Worm (Caenorhabditis elegans) whole organism, L2 larva: Measurements from ENCODE around the gene alx-1.
A peak's percentile ranks its signal among the peaks of the same experiment; 100 is the strongest.

Experiments
- C34F6.9 ChIP-seq: fragments of 150-350 bp; optimal IDR thresholded peaks from 2 replicates; lab custom pipeline; 2014; ENCODE audit warnings: missing biosample characterization, missing genetic modification characterization
- F13H6.1 ChIP-seq: sonication (generic microtip); optimal IDR thresholded peaks from 2 replicates; lab custom pipeline; 2016; ENCODE audit warnings: missing genetic modification characterization, missing compliant biosample characterization
- R02D3.7 ChIP-seq: fragments of 150-350 bp; optimal IDR thresholded peaks from 2 replicates; lab custom pipeline; 2014; ENCODE audit warnings: missing biosample characterization, missing genetic modification characterization
- Y55F3AM.14 ChIP-seq: fragments of 200-800 bp; sonication (Bioruptor generic); optimal IDR thresholded peaks from 2 replicates; lab custom pipeline; 2018; ENCODE audit warnings: mild to moderate bottlenecking, missing genetic modification characterization, missing compliant biosample characterization
- ZK546.5 ChIP-seq: sonication (generic microtip); optimal IDR thresholded peaks from 2 replicates; lab custom pipeline; 2017; ENCODE audit warnings: missing biosample characterization, missing genetic modification characterization
- alr-1 ChIP-seq: fragments of 150-350 bp; optimal IDR thresholded peaks from 2 replicates; lab custom pipeline; 2014; ENCODE audit warnings: missing biosample characterization, missing genetic modification characterization
- aly-2 ChIP-seq: fragments of 150-350 bp; optimal IDR thresholded peaks from 2 replicates; lab custom pipeline; 2014; ENCODE audit warnings: missing biosample characterization, missing genetic modification characterization
- ama-1 ChIP-seq: fragments of 150-350 bp; optimal IDR thresholded peaks from 2 replicates; lab custom pipeline; 2018; ENCODE audit warnings: inconsistent platforms
- blmp-1 ChIP-seq: sonication (generic microtip); optimal IDR thresholded peaks from 2 replicates; lab custom pipeline; 2017; ENCODE audit warnings: missing genetic modification characterization, mild to moderate bottlenecking, missing compliant biosample characterization, antibody characterized with exemption, moderate library complexity; ENCODE audit not compliant: insufficient read depth
- ceh-16 ChIP-seq: fragments of 150-350 bp; optimal IDR thresholded peaks from 2 replicates; lab custom pipeline; 2014; ENCODE audit warnings: missing biosample characterization, missing genetic modification characterization
- ceh-82 ChIP-seq: fragments of 150-350 bp; optimal IDR thresholded peaks from 2 replicates; lab custom pipeline; 2014; ENCODE audit warnings: missing biosample characterization, missing genetic modification characterization
- crh-2 ChIP-seq: sonication (generic microtip); optimal IDR thresholded peaks from 2 replicates; lab custom pipeline; 2017; ENCODE audit warnings: missing biosample characterization, missing genetic modification characterization
- egl-27 ChIP-seq: sonication (generic microtip); optimal IDR thresholded peaks from 3 replicates; lab custom pipeline; 2017; ENCODE audit warnings: missing biosample characterization, missing genetic modification reagents, missing genetic modification characterization
- elt-1 ChIP-seq: fragments of 150-350 bp; optimal IDR thresholded peaks from 2 replicates; lab custom pipeline; 2014; ENCODE audit warnings: missing biosample characterization, missing genetic modification characterization
- fos-1 ChIP-seq: fragments of 150-350 bp; optimal IDR thresholded peaks from 2 replicates; lab custom pipeline; 2014; ENCODE audit warnings: missing biosample characterization, missing genetic modification characterization
- lsy-2 ChIP-seq, 2 experiments: fragments of 150-350 bp in 1 of 2; sonication (generic microtip) in 1 of 2; optimal IDR thresholded peaks; 2 replicates each; lab custom pipeline; 2014 to 2017; ENCODE audit warnings: missing biosample characterization in 2 of 2, missing genetic modification characterization in 2 of 2
- mab-5 ChIP-seq: fragments of 150-350 bp; optimal IDR thresholded peaks from 2 replicates; lab custom pipeline; 2014; ENCODE audit warnings: missing biosample characterization, missing genetic modification characterization
- mbf-1 ChIP-seq: sonication (generic microtip); optimal IDR thresholded peaks from 2 replicates; lab custom pipeline; 2017; ENCODE audit warnings: missing biosample characterization, missing genetic modification characterization
- nhr-11 ChIP-seq: fragments of 150-350 bp; optimal IDR thresholded peaks from 2 replicates; lab custom pipeline; 2014; ENCODE audit warnings: missing biosample characterization, missing genetic modification characterization
- nhr-129 ChIP-seq: fragments of 150-350 bp; optimal IDR thresholded peaks from 2 replicates; lab custom pipeline; 2014; ENCODE audit warnings: missing biosample characterization, missing genetic modification characterization
- nhr-21 ChIP-seq: fragments of 150-350 bp; optimal IDR thresholded peaks from 2 replicates; lab custom pipeline; 2014; ENCODE audit warnings: missing biosample characterization, missing genetic modification characterization
- nhr-23 ChIP-seq: fragments of 150-350 bp; optimal IDR thresholded peaks from 2 replicates; lab custom pipeline; 2014; ENCODE audit warnings: missing biosample characterization, missing genetic modification reagents, missing genetic modification characterization
- nhr-237 ChIP-seq: fragments of 150-350 bp; optimal IDR thresholded peaks from 2 replicates; lab custom pipeline; 2014; ENCODE audit warnings: missing biosample characterization, missing genetic modification characterization
- nhr-25 ChIP-seq: fragments of 150-350 bp; sonication (generic microtip); optimal IDR thresholded peaks from 3 replicates; lab custom pipeline; 2014; ENCODE audit warnings: missing biosample characterization, missing genetic modification characterization
- nhr-77 ChIP-seq: fragments of 150-350 bp; optimal IDR thresholded peaks from 2 replicates; lab custom pipeline; 2014; ENCODE audit warnings: missing biosample characterization, missing genetic modification characterization
- peb-1 ChIP-seq: fragments of 150-350 bp; optimal IDR thresholded peaks from 2 replicates; lab custom pipeline; 2014; ENCODE audit warnings: missing biosample characterization, missing genetic modification characterization
- sem-4 ChIP-seq: fragments of 150-350 bp; optimal IDR thresholded peaks from 2 replicates; lab custom pipeline; 2014; ENCODE audit warnings: missing biosample characterization, missing genetic modification reagents, missing genetic modification characterization
- skn-1 ChIP-seq: sonication (generic microtip); optimal IDR thresholded peaks from 2 replicates; lab custom pipeline; 2017; ENCODE audit warnings: missing biosample characterization, missing genetic modification characterization
- sma-3 ChIP-seq: sonication (generic microtip); optimal IDR thresholded peaks from 2 replicates; lab custom pipeline; 2016; ENCODE audit warnings: missing genetic modification reagents, missing genetic modification characterization, missing compliant biosample characterization
- sma-9 ChIP-seq, 2 experiments: fragments of 150-350 bp in 1 of 2; sonication (generic microtip) in 1 of 2; optimal IDR thresholded peaks; 2 replicates each; lab custom pipeline; 2014 to 2016; ENCODE audit warnings: missing genetic modification characterization in 2 of 2, mild to moderate bottlenecking in 1 of 2, missing biosample characterization in 1 of 2, missing compliant biosample characterization in 1 of 2, missing genetic modification reagents in 1 of 2, moderate library complexity in 1 of 2
- ztf-11 ChIP-seq: sonication (generic microtip); optimal IDR thresholded peaks from 2 replicates; lab custom pipeline; 2017; ENCODE audit warnings: missing biosample characterization, missing genetic modification characterization
- ztf-4 ChIP-seq: fragments of 150-350 bp; optimal IDR thresholded peaks from 2 replicates; lab custom pipeline; 2014; ENCODE audit warnings: missing biosample characterization, missing genetic modification characterization

The alx-1 gene

ce11 chrIII:10001060-10001459 lies 43.9 kb downstream of the alx-1 start, which contains the start of gene C05B5.5:
Gene C05B5.5 (plus strand): TSS chrIII:10001360.
- TF ChIP-seq nhr-237 (tag; lab: Kevin White, UChicago) = no peak
- peak; percentile 31 for TF ChIP-seq fos-1 (tag; lab: Kevin White, UChicago)
- TF ChIP-seq nhr-23 (tag; lab: Kevin White, UChicago) = no peak
- TF ChIP-seq R02D3.7 (tag; lab: Kevin White, UChicago) = no peak
- no peak for TF ChIP-seq blmp-1 (tag; lab: Kevin White, UChicago)

DNA sequence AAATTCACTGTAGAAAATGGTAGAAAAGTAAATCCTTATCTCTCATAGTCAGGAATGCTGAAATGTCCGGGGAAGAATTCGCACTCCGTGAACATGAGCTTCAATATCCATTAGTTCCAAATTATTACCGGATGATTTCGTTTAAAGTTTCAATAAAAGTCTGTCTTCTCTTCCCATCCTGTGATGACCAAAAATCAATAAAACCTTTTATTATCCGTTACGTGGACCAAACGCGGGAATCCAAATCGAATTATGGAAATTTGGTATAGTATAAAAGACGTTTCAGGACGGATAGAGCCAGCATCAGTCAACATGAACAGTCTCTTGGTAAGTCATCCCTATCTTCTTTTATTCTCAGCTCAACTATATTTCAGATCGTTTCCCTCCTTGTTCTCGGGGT lies 47.1 kb downstream of the alx-1 start, which contains the start of gene C05B5.11:
Gene C05B5.11 (plus strand): TSS at position 301 of the 400 bp plus-strand sequence.
- no peak for TF ChIP-seq R02D3.7 (tag; lab: Kevin White, UChicago)
- TF ChIP-seq, all 48 proteins: peak for 0

DNA sequence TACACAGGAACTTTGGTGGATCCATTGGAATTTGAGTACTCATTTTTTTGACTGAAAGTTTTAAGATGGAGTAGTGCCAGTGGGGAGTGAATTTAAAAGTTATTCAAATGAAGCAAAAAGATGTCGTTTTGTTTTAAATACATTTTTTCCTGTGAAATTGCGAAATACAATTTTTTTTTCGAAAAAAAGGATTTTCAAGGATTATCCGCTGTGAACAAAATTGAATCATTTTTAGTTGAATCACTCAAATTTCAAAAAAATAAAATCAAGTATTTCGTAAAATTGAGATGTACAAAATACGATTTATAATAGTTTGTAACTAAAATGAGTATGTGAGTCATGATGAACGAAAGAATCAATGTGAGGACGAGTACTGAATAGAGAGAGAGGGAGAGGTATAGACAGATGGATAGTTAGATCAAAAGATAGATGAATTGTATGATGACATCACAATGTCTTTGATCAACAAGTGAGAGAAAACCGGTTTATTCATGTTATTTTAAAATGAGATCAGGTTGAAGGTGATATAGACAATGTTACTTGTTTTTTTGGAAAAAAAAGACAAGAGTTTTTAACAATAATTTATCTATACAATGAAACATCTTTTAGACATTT lies 49.7 kb downstream of the alx-1 start, which contains the start of gene C05B5.8:
Gene C05B5.8 (minus strand): TSS at position 51 of the 615 bp plus-strand sequence.
- TF ChIP-seq F13H6.1 (tag; lab: Kevin White, UChicago) (no peak), nhr-11 (tag; lab: Kevin White, UChicago) (no peak), nhr-21 (tag; lab: Kevin White, UChicago) (peak; percentile 46), peb-1 (tag; lab: Kevin White, UChicago) (no peak), ceh-16 (peak; percentile 6), lsy-2 (tag; optimal IDR thresholded peaks at IDR 0.05; lab: Kevin White, UChicago) (no peak), nhr-25 (tag; lab: Kevin White, UChicago) (peak; percentile 86), blmp-1 (tag; lab: Kevin White, UChicago) (peak; percentile 31), ZK546.5 (tag; lab: Kevin White, UChicago) (no peak), aly-2 (tag; lab: Kevin White, UChicago) (no peak), skn-1 (tag; lab: Kevin White, UChicago) (no peak), C34F6.9 (tag; lab: Kevin White, UChicago) (no peak), nhr-77 (tag; lab: Kevin White, UChicago) (no peak), ztf-11 (no peak), elt-1 (tag; lab: Kevin White, UChicago) (no peak), R02D3.7 (tag; lab: Kevin White, UChicago) (no peak), Y55F3AM.14 (GFP tag; lab: Kevin White, UChicago) (no peak), sma-9 (GFP tag; optimal IDR thresholded peaks at IDR 0.05; lab: Kevin White, UChicago) (peak; percentile 33), sma-9 (tag; optimal IDR thresholded peaks at IDR 0.05; lab: Kevin White, UChicago) (no peak), egl-27 (tag; lab: Kevin White, UChicago) (no peak), ama-1 (lab: Kevin White, UChicago) (no peak), crh-2 (tag; lab: Kevin White, UChicago) (no peak), nhr-129 (tag; lab: Kevin White, UChicago) (peak; percentile 54), sma-3 (GFP tag; lab: Kevin White, UChicago) (peak; percentile 76), sem-4 (tag; lab: Kevin White, UChicago) (no peak), alr-1 (no peak), mab-5 (tag; lab: Kevin White, UChicago) (no peak), ceh-82 (tag; lab: Kevin White, UChicago) (no peak), fos-1 (tag; lab: Kevin White, UChicago) (peak; percentile 55), ztf-4 (tag; lab: Kevin White, UChicago) (no peak)
- TF ChIP-seq, all 48 proteins: peak for 8

- TF ChIP-seq mbf-1 (no peak), sma-3 (GFP tag; lab: Kevin White, UChicago) (no peak), ztf-11 (no peak), nhr-21 (tag; lab: Kevin White, UChicago) (no peak), sem-4 (tag; lab: Kevin White, UChicago) (no peak), C34F6.9 (tag; lab: Kevin White, UChicago) (no peak), nhr-11 (tag; lab: Kevin White, UChicago) (no peak)
- TF ChIP-seq, all 48 proteins: peak for 0
These were observed 53.0 kb downstream of the alx-1 start, which contains the start of gene fbxa-155 for ce11 chrIII:10010117-10010516. Gene fbxa-155 (minus strand): TSS chrIII:10010217.

ce11 chrIII:10012136-10012535 lies 55.0 kb downstream of the alx-1 start, which contains the start of gene C05B5.16:
Gene C05B5.16 (plus strand): TSS chrIII:10012436.
- TF ChIP-seq nhr-11 (tag; lab: Kevin White, UChicago) (no peak), ztf-4 (tag; lab: Kevin White, UChicago) (no peak), lsy-2 (tag; optimal IDR thresholded peaks at IDR 0.05; lab: Kevin White, UChicago) (no peak), fos-1 (tag; lab: Kevin White, UChicago) (no peak)
